Fruit fly (Drosophila melanogaster) whole organism, embryonic: Measurements from ENCODE around the gene gpp.

Source experiments
- ATbp ChIP-seq: fragments of 200-800 bp; sonication (Bioruptor generic); optimal IDR thresholded peaks from 2 replicates; lab custom pipeline; 2017; ENCODE audit warnings: missing biosample characterization, mild to moderate bottlenecking, missing genetic modification characterization, missing genetic modification reagents
- Awh ChIP-seq: fragments of 200-800 bp; sonication (Bioruptor generic); IDR thresholded peaks from 2 replicates; pipeline ENCODE4, ENCODE4 v1.3.6; 2022; ENCODE audit warnings: missing biosample characterization, missing genetic modification characterization
- CG10321 ChIP-seq: fragments of 200-800 bp; sonication (Bioruptor generic); IDR thresholded peaks from 2 replicates; pipeline ENCODE4 v1.3.6; 2022; ENCODE audit warnings: missing biosample characterization, missing genetic modification characterization
- CG10543 ChIP-seq: fragments of 200-800 bp; sonication (Bioruptor generic); optimal IDR thresholded peaks from 3 replicates; lab custom pipeline; 2017; ENCODE audit warnings: missing biosample characterization, mild to moderate bottlenecking, missing genetic modification characterization, moderate library complexity
- CG10654 ChIP-seq: fragments of 200-800 bp; sonication (Bioruptor generic); optimal IDR thresholded peaks from 2 replicates; lab custom pipeline; 2016; ENCODE audit warnings: missing biosample characterization, missing genetic modification characterization
- CG12769 ChIP-seq: fragments of 200-800 bp; sonication (Bioruptor generic); optimal IDR thresholded peaks from 2 replicates; lab custom pipeline; 2019; ENCODE audit warnings: missing biosample characterization, mild to moderate bottlenecking, missing genetic modification characterization, moderate library complexity
- CG12942 ChIP-seq: fragments of 200-800 bp; sonication (Bioruptor generic); optimal IDR thresholded peaks from 3 replicates; lab custom pipeline; 2016; ENCODE audit warnings: missing biosample characterization, missing genetic modification characterization
- CG13624 ChIP-seq: fragments of 200-800 bp; sonication (Bioruptor generic); optimal IDR thresholded peaks from 2 replicates; lab custom pipeline; 2016; ENCODE audit warnings: missing biosample characterization, missing genetic modification characterization
- CG15514 ChIP-seq: fragments of 200-800 bp; sonication (Bioruptor generic); optimal IDR thresholded peaks from 3 replicates; lab custom pipeline; 2017; ENCODE audit warnings: missing biosample characterization, missing genetic modification characterization, mild to moderate bottlenecking, moderate library complexity, missing genetic modification reagents
- CG15696 ChIP-seq: fragments of 200-800 bp; sonication (Bioruptor generic); optimal IDR thresholded peaks from 2 replicates; lab custom pipeline; 2019; ENCODE audit warnings: missing biosample characterization, mild to moderate bottlenecking, missing genetic modification characterization, moderate library complexity
- CG17361 ChIP-seq: fragments of 200-800 bp; sonication (Bioruptor generic); IDR thresholded peaks from 3 replicates; pipeline ENCODE4 v1.3.6; 2022; ENCODE audit warnings: missing biosample characterization, missing genetic modification characterization
- CG17612 ChIP-seq: fragments of 200-800 bp; sonication (Bioruptor generic); IDR thresholded peaks from 2 replicates; pipeline ENCODE4 v1.3.6; 2022; ENCODE audit warnings: missing biosample characterization, missing genetic modification characterization
- CG17829 ChIP-seq: fragments of 200-800 bp; optimal IDR thresholded peaks from 2 replicates; lab custom pipeline; 2019; ENCODE audit warnings: missing biosample characterization, mild to moderate bottlenecking, missing genetic modification characterization, moderate library complexity
- CG18599 ChIP-seq: fragments of 200-800 bp; sonication (Bioruptor generic); optimal IDR thresholded peaks from 3 replicates; lab custom pipeline; 2017; ENCODE audit warnings: missing biosample characterization, missing genetic modification characterization, mild to moderate bottlenecking, moderate library complexity, missing genetic modification reagents
- CG2120 ChIP-seq: fragments of 200-800 bp; sonication (Bioruptor generic); optimal IDR thresholded peaks from 3 replicates; lab custom pipeline; 2016; ENCODE audit warnings: missing biosample characterization, missing genetic modification characterization
- CG2678 ChIP-seq: fragments of 200-800 bp; sonication (Bioruptor generic); optimal IDR thresholded peaks from 3 replicates; lab custom pipeline; 2019; ENCODE audit warnings: missing biosample characterization, mild to moderate bottlenecking, missing genetic modification characterization, moderate library complexity
- CG31224 ChIP-seq: fragments of 200-800 bp; sonication (Bioruptor generic); IDR thresholded peaks from 2 replicates; pipeline ENCODE4 v1.3.6; 2022; ENCODE audit warnings: missing biosample characterization, missing genetic modification characterization
- CG31441 ChIP-seq: fragments of 200-800 bp; sonication (Bioruptor generic); IDR thresholded peaks from 2 replicates; pipeline ENCODE4 v1.3.6; 2022; ENCODE audit warnings: missing biosample characterization, missing genetic modification characterization
- CG43689 ChIP-seq: fragments of 200-800 bp; sonication (Bioruptor generic); IDR thresholded peaks from 2 replicates; pipeline ENCODE4 v1.3.6; 2022; ENCODE audit warnings: missing biosample characterization, missing genetic modification characterization
- CG7271 ChIP-seq: fragments of 200-800 bp; sonication (Bioruptor generic); optimal IDR thresholded peaks from 2 replicates; lab custom pipeline; 2018; ENCODE audit warnings: missing biosample characterization, mild to moderate bottlenecking, missing genetic modification characterization, moderate library complexity
- CG8478 ChIP-seq: fragments of >200 bp; optimal IDR thresholded peaks from 2 replicates; lab custom pipeline; 2018
- CG8944 ChIP-seq: fragments of 200-800 bp; sonication (Bioruptor generic); optimal IDR thresholded peaks from 3 replicates; lab custom pipeline; 2016; ENCODE audit warnings: missing biosample characterization, missing genetic modification characterization
- CG9437 ChIP-seq: fragments of 200-800 bp; sonication (Bioruptor generic); optimal IDR thresholded peaks from 2 replicates; lab custom pipeline; 2018; ENCODE audit warnings: missing biosample characterization, mild to moderate bottlenecking, missing genetic modification characterization
- Camta ChIP-seq: fragments of 200-800 bp; sonication (Bioruptor generic); optimal IDR thresholded peaks from 2 replicates; lab custom pipeline; 2016; ENCODE audit warnings: missing biosample characterization, missing genetic modification characterization
- CrebB ChIP-seq: fragments of 200-800 bp; sonication (Bioruptor generic); optimal IDR thresholded peaks from 3 replicates; lab custom pipeline; 2018; ENCODE audit warnings: missing biosample characterization, mild to moderate bottlenecking, missing genetic modification characterization
- Eip74EF ChIP-seq, 2 experiments: fragments of 200-800 bp in 1 of 2; fragments of >200 bp in 1 of 2; sonication (Bioruptor generic) in 1 of 2; optimal IDR thresholded peaks; 2 replicates each; lab custom pipeline; 2017 to 2019; ENCODE audit warnings: missing biosample characterization in 2 of 2, missing genetic modification characterization in 2 of 2, mild to moderate bottlenecking in 1 of 2, moderate library complexity in 1 of 2
- Fer2 ChIP-seq: fragments of 200-800 bp; sonication (Bioruptor generic); optimal IDR thresholded peaks from 2 replicates; lab custom pipeline; 2018; ENCODE audit warnings: missing biosample characterization, mild to moderate bottlenecking, missing genetic modification characterization, moderate library complexity
- Gug ChIP-seq: fragments of 200-800 bp; sonication (Bioruptor generic); IDR thresholded peaks from 4 replicates; pipeline ENCODE4 v1.3.6; 2022; ENCODE audit warnings: missing biosample characterization, missing genetic modification characterization
- Kr ChIP-seq: fragments of 200-800 bp; sonication (Bioruptor generic); optimal IDR thresholded peaks from 2 replicates; lab custom pipeline; 2017; ENCODE audit warnings: missing biosample characterization, mild to moderate bottlenecking, missing genetic modification characterization
- Ravus ChIP-seq: fragments of 200-800 bp; sonication (Bioruptor generic); IDR thresholded peaks from 2 replicates; pipeline ENCODE4 v1.3.6; 2022; ENCODE audit warnings: missing biosample characterization, missing genetic modification characterization
- Tbp ChIP-seq: fragments of >200 bp; optimal IDR thresholded peaks from 2 replicates; lab custom pipeline; 2018; ENCODE audit warnings: missing biosample characterization, missing genetic modification characterization
- al ChIP-seq: fragments of 200-800 bp; sonication (Bioruptor generic); IDR thresholded peaks from 2 replicates; pipeline ENCODE4 v1.3.6; 2022; ENCODE audit warnings: missing biosample characterization, missing genetic modification characterization
- az2 ChIP-seq: fragments of 200-800 bp; sonication (Bioruptor generic); optimal IDR thresholded peaks from 3 replicates; lab custom pipeline; 2016; ENCODE audit warnings: missing biosample characterization, missing genetic modification characterization
- bsh ChIP-seq, 2 experiments: fragments of 200-800 bp; sonication (Bioruptor generic); optimal IDR thresholded peaks; 2 replicates each; lab custom pipeline; 2017 to 2018; ENCODE audit warnings: mild to moderate bottlenecking in 2 of 2, missing biosample characterization in 2 of 2, missing genetic modification characterization in 2 of 2, moderate library complexity in 1 of 2
- croc ChIP-seq: fragments of 200-800 bp; sonication (Bioruptor generic); conservative IDR thresholded peaks from 3 replicates; pipeline ENCODE4 v1.3.6; 2022; ENCODE audit warnings: missing biosample characterization, missing genetic modification characterization
- dm ChIP-seq: fragments of 200-800 bp; sonication (Bioruptor generic); optimal IDR thresholded peaks from 3 replicates; lab custom pipeline; 2016; ENCODE audit warnings: missing biosample characterization, missing genetic modification characterization
- lmd ChIP-seq: fragments of 200-800 bp; sonication (Bioruptor generic); IDR thresholded peaks from 2 replicates; pipeline ENCODE4 v1.3.6; 2022; ENCODE audit warnings: missing biosample characterization, missing genetic modification characterization
- maf-S ChIP-seq: fragments of 200-800 bp; sonication (Bioruptor generic); optimal IDR thresholded peaks from 2 replicates; lab custom pipeline; 2016; ENCODE audit warnings: missing biosample characterization, missing genetic modification characterization
- nau ChIP-seq: fragments of 200-800 bp; sonication (Bioruptor generic); optimal IDR thresholded peaks from 3 replicates; lab custom pipeline; 2017; ENCODE audit warnings: missing biosample characterization, mild to moderate bottlenecking, missing genetic modification characterization, missing genetic modification reagents
- nerfin-1 ChIP-seq: fragments of 200-800 bp; sonication (Bioruptor generic); optimal IDR thresholded peaks from 3 replicates; lab custom pipeline; 2019; ENCODE audit warnings: missing biosample characterization, mild to moderate bottlenecking, missing genetic modification characterization, moderate library complexity
- nerfin-2 ChIP-seq: fragments of 200-800 bp; sonication (Bioruptor generic); IDR thresholded peaks from 2 replicates; pipeline ENCODE4 v1.3.6; 2022; ENCODE audit warnings: missing biosample characterization, missing genetic modification characterization; ENCODE audit not compliant: partially characterized antibody
- odd ChIP-seq: fragments of 200-800 bp; sonication (Bioruptor generic); optimal IDR thresholded peaks from 2 replicates; lab custom pipeline; 2017; ENCODE audit warnings: missing biosample characterization, mild to moderate bottlenecking, missing genetic modification characterization
- peb ChIP-seq: fragments of 200-800 bp; sonication (Bioruptor generic); IDR thresholded peaks from 2 replicates; pipeline ENCODE4 v1.3.6; 2022; ENCODE audit warnings: missing biosample characterization, missing genetic modification characterization
- prd ChIP-seq, 3 experiments: fragments of >200 bp in 2 of 3; fragments of 200-800 bp in 1 of 3; sonication (Bioruptor generic) in 1 of 3; optimal IDR thresholded peaks in 2 of 3; IDR thresholded peaks in 1 of 3; 2 replicates in 2 of 3; 3 replicates in 1 of 3; pipeline versions ENCODE4 v1.3.6 to Lab custom; 2017 to 2022; ENCODE audit warnings: missing biosample characterization in 1 of 3, missing genetic modification characterization in 1 of 3
- schlank ChIP-seq: fragments of 200-800 bp; sonication (Bioruptor generic); optimal IDR thresholded peaks from 2 replicates; lab custom pipeline; 2018; ENCODE audit warnings: missing biosample characterization, mild to moderate bottlenecking, missing genetic modification characterization
- tgo ChIP-seq: fragments of 200-800 bp; sonication (Bioruptor generic); IDR thresholded peaks from 3 replicates; pipeline ENCODE4 v1.3.6; 2022; ENCODE audit warnings: missing biosample characterization, missing genetic modification characterization
- tin ChIP-seq: fragments of 200-800 bp; sonication (Bioruptor generic); optimal IDR thresholded peaks from 3 replicates; lab custom pipeline; 2016; ENCODE audit warnings: missing biosample characterization, missing genetic modification characterization
- ttk ChIP-seq: fragments of 200-800 bp; sonication (Bioruptor generic); IDR thresholded peaks from 2 replicates; pipeline ENCODE4 v2.1.2; 2022; ENCODE audit warnings: missing biosample characterization, missing genetic modification characterization
- z ChIP-seq: fragments of 200-800 bp; sonication (Bioruptor generic); IDR thresholded peaks from 3 replicates; pipeline ENCODE4 v1.3.6; 2022; ENCODE audit warnings: missing biosample characterization, missing genetic modification characterization
- zfh1 ChIP-seq: fragments of 200-800 bp; sonication (Bioruptor generic); IDR thresholded peaks from 3 replicates; pipeline ENCODE4 v1.3.6; 2022; ENCODE audit warnings: missing biosample characterization, missing genetic modification characterization

Gene gpp

DNA sequence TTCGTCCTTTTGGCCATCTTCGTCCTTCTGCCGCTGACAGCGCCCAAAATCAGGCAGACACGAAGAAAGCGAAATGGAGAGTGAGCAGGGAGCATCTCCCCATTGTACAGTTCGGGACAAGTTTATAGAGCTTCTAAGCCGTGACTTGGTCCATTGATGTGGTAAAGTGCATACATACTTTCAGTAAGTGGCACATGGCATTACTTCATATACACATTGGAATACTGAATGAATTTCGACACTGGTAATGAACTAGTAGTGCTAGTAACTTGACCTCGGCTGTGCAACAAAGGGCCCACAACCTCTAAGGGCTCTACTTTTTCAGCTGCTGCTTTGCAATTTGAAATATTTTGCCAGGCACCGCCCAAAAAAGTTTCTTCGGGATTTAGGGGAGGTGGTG lies 9.6 kb downstream of the gpp start (continued):
- TF ChIP-seq bsh (GFP tag; optimal IDR thresholded peaks at IDR 0.05; lab: Kevin White, UChicago) (peak in 1 of 2 experiments; percentile 63), CG17612 (peak; percentile 74), lmd (GFP tag; lab: Robert Waterston, UW) (peak; percentile 88), tin (GFP tag; lab: Kevin White, UChicago) (peak; percentile 64), Camta (GFP tag; lab: Kevin White, UChicago) (peak; percentile 48), Fer2 (tag; lab: Kevin White, UChicago) (peak; percentile 63), tgo (GFP tag; lab: Robert Waterston, UW) (peak; percentile 83), peb (GFP tag; lab: Robert Waterston, UW) (peak; percentile 54; the same call in 1 of the 2 replicates), nerfin-1 (peak; percentile 22), CG13624 (GFP tag; lab: Kevin White, UChicago) (peak; percentile 75), Gug (GFP tag; lab: Robert Waterston, UW) (peak; percentile 72; the same call in 3 of the 4 replicates), CrebB (peak; percentile 82), CG8944 (GFP tag; lab: Kevin White, UChicago) (peak; percentile 37), Ravus (no peak), nau (GFP tag; lab: Kevin White, UChicago) (peak; percentile 67), ATbp (GFP tag; lab: Kevin White, UChicago) (peak; percentile 69), zfh1 (GFP tag; lab: Robert Waterston, UW) (peak; percentile 81), z (GFP tag; lab: Robert Waterston, UW) (0 out of 3 replicates have a peak, but pooled peaks have one; percentile 19), CG8478 (no peak), CG18599 (peak; percentile 97), dm (GFP tag; lab: Kevin White, UChicago) (peak; percentile 17), CG10543 (GFP tag; lab: Kevin White, UChicago) (peak; percentile 59), CG12769 (tag; lab: Kevin White, UChicago) (peak; percentile 95), schlank (tag; lab: Kevin White, UChicago) (peak; percentile 83), Kr (GFP tag; lab: Kevin White, UChicago) (no peak), CG12942 (GFP tag; lab: Kevin White, UChicago) (peak; percentile 26), CG10321 (GFP tag; lab: Robert Waterston, UW) (peak; percentile 37; the same call in 1 of the 2 replicates), CG17361 (GFP tag; lab: Robert Waterston, UW) (peak; percentile 62; the same call in 2 of the 3 replicates), CG17829 (tag; lab: Kevin White, UChicago) (peak; percentile 59), az2 (GFP tag; lab: Kevin White, UChicago) (peak; percentile 55), CG7271 (tag; lab: Kevin White, UChicago) (no peak), Eip74EF (GFP tag; optimal IDR thresholded peaks at IDR 0.05; lab: Kevin White, UChicago) (peak in 1 of 2 experiments; percentile 18), Tbp (no peak), CG2678 (peak; percentile 85), CG15514 (GFP tag; lab: Kevin White, UChicago) (peak; percentile 78), CG43689 (GFP tag; lab: Robert Waterston, UW) (no peak), al (peak; percentile 64), CG31224 (GFP tag; lab: Robert Waterston, UW) (peak; percentile 62), CG10654 (GFP tag; lab: Kevin White, UChicago) (peak; percentile 71), maf-S (peak; percentile 50), CG31441 (GFP tag; lab: Robert Waterston, UW) (peak; percentile 59; the same call in 1 of the 2 replicates), prd (optimal IDR thresholded peaks at IDR 0.05; lab: Kevin White, UChicago) (no peak), prd (GFP tag; IDR thresholded peaks at IDR 0.05; lab: Robert Waterston, UW) (peak; percentile 80), nerfin-2 (GFP tag; lab: Robert Waterston, UW) (no peak), odd (peak; percentile 34), CG15696 (no peak), CG2120 (GFP tag; lab: Kevin White, UChicago) (peak; percentile 90), ttk (GFP tag; lab: Robert Waterston, UW) (peak; percentile 79), croc (GFP tag; lab: Robert Waterston, UW) (peak; percentile 51; the same call in 2 of the 3 replicates), Awh (peak; percentile 83), CG9437 (GFP tag; lab: Kevin White, UChicago) (peak; percentile 28)
